Worm (Caenorhabditis elegans): ENCODE results near the gene nos-2.
A peak's percentile ranks its signal among the peaks of the same experiment; 100 is the strongest.
"Not testable (repeated sequence)": the region's sequence is repeated elsewhere in the genome, so short reads cannot be mapped to it uniquely, and the experiment has no call there.

Gene nos-2

ce11 chrII:7084021-7084420, 18.6 kb downstream of the nos-2 start, which contains the start of the genes T02G5.14 and T02G5.15:
TSS of gene T02G5.14 (plus strand) at chrII:7084321.
TSS of gene T02G5.15 (plus strand) at chrII:7084321.
- not testable (repeated sequence) for TF ChIP-seq odd-2, C08G9.2, hlh-8 (tag; optimal IDR thresholded peaks at IDR 0.05)

DNA sequence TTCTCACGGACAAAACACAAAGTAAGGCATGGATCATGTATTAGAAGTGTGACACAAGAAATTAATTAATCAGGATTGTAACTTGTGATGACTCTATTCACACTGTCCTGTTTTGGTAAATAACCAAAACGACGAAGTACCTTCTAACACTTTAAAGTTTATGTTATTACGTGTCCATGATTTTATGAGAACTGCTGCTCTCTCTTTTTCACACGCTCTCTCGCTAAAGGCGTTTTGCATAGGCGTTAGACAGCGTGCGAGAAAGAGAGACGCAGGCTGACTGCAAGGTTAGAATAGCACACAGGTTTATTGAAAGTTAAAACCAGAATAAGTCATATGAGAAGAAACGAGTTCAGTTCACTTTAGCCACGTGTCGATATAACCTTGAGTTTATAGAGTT, 24.7 kb downstream of the nos-2 start:
- TF ChIP-seq unc-42 (tag; optimal IDR thresholded peaks at IDR 0.05) (peak; percentile 39), che-1 (tag; optimal IDR thresholded peaks at IDR 0.05) (no peak)

ce11 chrII:7090852-7091251, 25.4 kb downstream of the nos-2 start:
- no peak for TF ChIP-seq mec-3 (tag; optimal IDR thresholded peaks at IDR 0.05; ENCODE audit: borderline replicate concordance)
- no peak for TF ChIP-seq ahr-1 (tag; optimal IDR thresholded peaks at IDR 0.05)
- no peak for TF ChIP-seq pat-9 (tag; optimal IDR thresholded peaks at IDR 0.05)
- no peak for TF ChIP-seq tbx-2 (tag; optimal IDR thresholded peaks at IDR 0.05)
- TF ChIP-seq ceh-2 (tag; optimal IDR thresholded peaks at IDR 0.05) = no peak
- no peak for TF ChIP-seq dmd-4 (tag; optimal IDR thresholded peaks at IDR 0.05; ENCODE audit: borderline replicate concordance)
- no peak for TF ChIP-seq eyg-1 (tag; optimal IDR thresholded peaks at IDR 0.05)
- TF ChIP-seq madf-2 (tag; optimal IDR thresholded peaks at IDR 0.05) = no peak
- no peak for TF ChIP-seq elt-4 (tag; optimal IDR thresholded peaks at IDR 0.05)
- no peak for TF ChIP-seq nfya-1 (tag; optimal IDR thresholded peaks at IDR 0.05)
- TF ChIP-seq nhr-11 (tag; optimal IDR thresholded peaks at IDR 0.05) = no peak
- no peak for TF ChIP-seq ets-4 (tag; optimal IDR thresholded peaks at IDR 0.05)
- no peak for TF ChIP-seq ceh-30 (tag; optimal IDR thresholded peaks at IDR 0.05)
- TF ChIP-seq syd-9 (tag; optimal IDR thresholded peaks at IDR 0.05) = no peak
- TF ChIP-seq hlh-8 (tag; optimal IDR thresholded peaks at IDR 0.05) = no peak
- no peak for TF ChIP-seq pha-2 (tag; optimal IDR thresholded peaks at IDR 0.05)
- no peak for TF ChIP-seq ceh-22 (tag; optimal IDR thresholded peaks at IDR 0.05)
- no peak for TF ChIP-seq lin-11 (tag; optimal IDR thresholded peaks at IDR 0.05)
- no peak for TF ChIP-seq ttx-3 (tag; optimal IDR thresholded peaks at IDR 0.05)

ce11 chrII:7093339-7093821, 28.0 kb downstream of the nos-2 start, which contains the start of gene T02G5.3:
TSS of gene T02G5.3 (plus strand) at chrII:7093389.
- TF ChIP-seq pha-2 (tag; optimal IDR thresholded peaks at IDR 0.05) (no peak), ama-1 (optimal IDR thresholded peaks at IDR 0.05) (peak; percentile 73)

ce11 chrII:7095970-7096369, 30.6 kb downstream of the nos-2 start:
- TF ChIP-seq fax-1 (tag; optimal IDR thresholded peaks at IDR 0.05) (no peak), pros-1 (tag; optimal IDR thresholded peaks at IDR 0.05) (no peak), syd-9 (tag; optimal IDR thresholded peaks at IDR 0.05) (no peak), nhr-11 (tag; optimal IDR thresholded peaks at IDR 0.05) (no peak), ceh-18 (tag; optimal IDR thresholded peaks at IDR 0.05) (no peak), ceh-22 (tag; optimal IDR thresholded peaks at IDR 0.05) (no peak), elt-4 (tag; optimal IDR thresholded peaks at IDR 0.05) (no peak), ahr-1 (tag; optimal IDR thresholded peaks at IDR 0.05) (no peak), pat-9 (tag; optimal IDR thresholded peaks at IDR 0.05) (no peak), ceh-19 (GFP tag; optimal IDR thresholded peaks at IDR 0.05) (no peak), eyg-1 (tag; optimal IDR thresholded peaks at IDR 0.05) (no peak), tbx-2 (tag; optimal IDR thresholded peaks at IDR 0.05) (no peak), lin-11 (tag; optimal IDR thresholded peaks at IDR 0.05) (no peak), unc-86 (tag; optimal IDR thresholded peaks at IDR 0.05) (no peak), ceh-2 (tag; optimal IDR thresholded peaks at IDR 0.05) (no peak), sox-2 (GFP tag; IDR thresholded peaks at IDR 0.05) (no peak), dmd-4 (tag; optimal IDR thresholded peaks at IDR 0.05; ENCODE audit: borderline replicate concordance) (no peak), zip-5 (tag; optimal IDR thresholded peaks at IDR 0.05) (no peak), T23F11.4 (GFP tag; optimal IDR thresholded peaks at IDR 0.05) (no peak), ceh-30 (tag; optimal IDR thresholded peaks at IDR 0.05) (no peak)

ce11 chrII:7098578-7098977, 33.2 kb downstream of the nos-2 start, which contains the start of gene mct-5:
TSS of gene mct-5 (minus strand) at chrII:7098593.
- TF ChIP-seq C38D4.7 (GFP tag; optimal IDR thresholded peaks at IDR 0.05) (no peak), syd-9 (tag; optimal IDR thresholded peaks at IDR 0.05) (no peak), hlh-13 (GFP tag; optimal IDR thresholded peaks at IDR 0.05) (no peak), dmd-4 (tag; optimal IDR thresholded peaks at IDR 0.05; ENCODE audit: borderline replicate concordance) (no peak)
